Worm (Caenorhabditis elegans) whole organism, mixed stage, embryonic: ENCODE results near the gene C05D12.1.
A peak's percentile ranks its signal among the peaks of the same experiment; 100 is the strongest.

Experiments
- M03D4.4 ChIP-seq: sonication (generic microtip); optimal IDR thresholded peaks from 2 replicates; lab custom pipeline; 2017; ENCODE audit warnings: mild to moderate bottlenecking, missing genetic modification characterization, missing compliant biosample characterization
- bed-3 ChIP-seq: fragments of 200-800 bp; sonication (Bioruptor generic); optimal IDR thresholded peaks from 3 replicates; lab custom pipeline; 2018; ENCODE audit warnings: mild to moderate bottlenecking, missing genetic modification characterization, moderate library complexity, missing compliant biosample characterization
- blmp-1 ChIP-seq: fragments of 150-350 bp; optimal IDR thresholded peaks from 2 replicates; lab custom pipeline; 2014; ENCODE audit warnings: missing biosample characterization, missing genetic modification characterization
- ceh-39 ChIP-seq: fragments of 150-350 bp; optimal IDR thresholded peaks from 2 replicates; lab custom pipeline; 2014; ENCODE audit warnings: missing biosample characterization, missing genetic modification characterization
- ceh-43 ChIP-seq: fragments of 200-800 bp; sonication (Bioruptor generic); optimal IDR thresholded peaks from 2 replicates; lab custom pipeline; 2018; ENCODE audit warnings: mild to moderate bottlenecking, missing genetic modification characterization, moderate library complexity, missing compliant biosample characterization
- ceh-83 ChIP-seq: fragments of 200-800 bp; sonication (Bioruptor generic); optimal IDR thresholded peaks from 2 replicates; lab custom pipeline; 2018; ENCODE audit warnings: mild to moderate bottlenecking, missing genetic modification characterization, missing compliant biosample characterization
- ces-1 ChIP-seq: fragments of 150-350 bp; optimal IDR thresholded peaks from 2 replicates; lab custom pipeline; 2014; ENCODE audit warnings: missing biosample characterization, missing genetic modification reagents, missing genetic modification characterization
- cnd-1 ChIP-seq: fragments of 200-800 bp; sonication (Bioruptor generic); optimal IDR thresholded peaks from 2 replicates; lab custom pipeline; 2018; ENCODE audit warnings: mild to moderate bottlenecking, missing genetic modification characterization, missing compliant biosample characterization
- elt-1 ChIP-seq: sonication (generic microtip); optimal IDR thresholded peaks from 2 replicates; lab custom pipeline; 2017; ENCODE audit warnings: missing genetic modification characterization, mild to moderate bottlenecking, missing compliant biosample characterization, antibody characterized with exemption, moderate library complexity, borderline replicate concordance; ENCODE audit not compliant: insufficient read depth
- ham-2 ChIP-seq: fragments of 200-800 bp; sonication (Bioruptor generic); optimal IDR thresholded peaks from 2 replicates; lab custom pipeline; 2018; ENCODE audit warnings: mild to moderate bottlenecking, missing genetic modification characterization, missing compliant biosample characterization
- hlh-1 ChIP-seq: fragments of 150-350 bp; optimal IDR thresholded peaks from 2 replicates; lab custom pipeline; 2014; ENCODE audit warnings: missing biosample characterization, missing genetic modification reagents, missing genetic modification characterization
- lin-13 ChIP-seq: fragments of 150-350 bp; optimal IDR thresholded peaks from 2 replicates; lab custom pipeline; 2014; ENCODE audit warnings: missing biosample characterization, missing genetic modification characterization
- lin-32 ChIP-seq: fragments of 200-800 bp; sonication (Bioruptor generic); optimal IDR thresholded peaks from 2 replicates; lab custom pipeline; 2018; ENCODE audit warnings: mild to moderate bottlenecking, missing genetic modification characterization, missing compliant biosample characterization
- mab-5 ChIP-seq: fragments of 150-350 bp; optimal IDR thresholded peaks from 2 replicates; lab custom pipeline; 2014; ENCODE audit warnings: missing biosample characterization, missing genetic modification characterization
- nhr-76 ChIP-seq: sonication (generic microtip); optimal IDR thresholded peaks from 2 replicates; lab custom pipeline; 2017; ENCODE audit warnings: missing biosample characterization, missing genetic modification characterization
- sptf-1 ChIP-seq: sonication (generic microtip); optimal IDR thresholded peaks from 2 replicates; lab custom pipeline; 2017; ENCODE audit warnings: mild to moderate bottlenecking, missing genetic modification characterization, moderate library complexity, missing compliant biosample characterization
- tbx-8 ChIP-seq: fragments of 200-800 bp; sonication (Bioruptor generic); optimal IDR thresholded peaks from 2 replicates; lab custom pipeline; 2018; ENCODE audit warnings: mild to moderate bottlenecking, missing genetic modification characterization, moderate library complexity, missing compliant biosample characterization
- unc-39 ChIP-seq: fragments of 150-350 bp; optimal IDR thresholded peaks from 2 replicates; lab custom pipeline; 2014; ENCODE audit warnings: missing biosample characterization, missing genetic modification characterization
- unc-62 ChIP-seq: fragments of 150-350 bp; optimal IDR thresholded peaks from 2 replicates; lab custom pipeline; 2014; ENCODE audit warnings: missing biosample characterization, missing genetic modification reagents, missing genetic modification characterization

Gene C05D12.1

ce11 chrII:11376598-11377108 is 38.9 kb downstream of the C05D12.1 start:
- no peak for TF ChIP-seq unc-39 (tag; lab: Kevin White, UChicago)
- no peak for TF ChIP-seq nhr-76 (tag; lab: Kevin White, UChicago)
- TF ChIP-seq mab-5: no peak
- TF ChIP-seq ceh-39: no peak
- no peak for TF ChIP-seq unc-62 (GFP tag; lab: Kevin White, UChicago)
- no peak for TF ChIP-seq sptf-1 (tag; lab: Kevin White, UChicago)
- TF ChIP-seq hlh-1 (tag; lab: Kevin White, UChicago): no peak
- no peak for TF ChIP-seq cnd-1 (tag; lab: Kevin White, UChicago)
- TF ChIP-seq ces-1 (GFP tag; lab: Kevin White, UChicago): no peak
- no peak for TF ChIP-seq ceh-83
- no peak for TF ChIP-seq lin-32 (GFP tag; lab: Kevin White, UChicago)
- TF ChIP-seq bed-3 (GFP tag; lab: Kevin White, UChicago): no peak
- no peak for TF ChIP-seq tbx-8 (GFP tag; lab: Kevin White, UChicago)
- TF ChIP-seq blmp-1 (tag; lab: Kevin White, UChicago): no peak

ce11 chrII:11376026-11376425 is 39.5 kb downstream of the C05D12.1 start:
- TF ChIP-seq hlh-1 (tag; lab: Kevin White, UChicago) (no peak), unc-39 (tag; lab: Kevin White, UChicago) (no peak), bed-3 (GFP tag; lab: Kevin White, UChicago) (no peak), M03D4.4 (tag; lab: Kevin White, UChicago) (no peak), ceh-43 (GFP tag; lab: Kevin White, UChicago) (no peak)

ce11 chrII:11371981-11372380 is 43.6 kb downstream of the C05D12.1 start, which contains the start of gene C33B4.2:
Gene C33B4.2 (minus strand): TSS chrII:11372145.
- TF ChIP-seq unc-39 (tag; lab: Kevin White, UChicago): no peak
- TF ChIP-seq M03D4.4 (tag; lab: Kevin White, UChicago): no peak
- peak; percentile 4 for TF ChIP-seq ham-2
- TF ChIP-seq ceh-43 (GFP tag; lab: Kevin White, UChicago): no peak
- TF ChIP-seq cnd-1 (tag; lab: Kevin White, UChicago): no peak
- TF ChIP-seq elt-1: peak; percentile 70
- TF ChIP-seq lin-32 (GFP tag; lab: Kevin White, UChicago): no peak
- no peak for TF ChIP-seq lin-13 (tag; lab: Kevin White, UChicago)
